Fruit fly (Drosophila melanogaster) Kc167 (cell line): Measurements from ENCODE around the gene mor.

ENCODE experiments used
- Myc ChIP-seq: fragments of >200 bp; optimal IDR thresholded peaks from 2 replicates; lab custom pipeline; 2017; ENCODE audit warnings: missing external identifiers
- Sin3A ChIP-seq: fragments of >200 bp; optimal IDR thresholded peaks from 2 replicates; lab custom pipeline; 2018; ENCODE audit warnings: missing external identifiers
- h ChIP-seq: fragments of >200 bp; optimal IDR thresholded peaks from 3 replicates; lab custom pipeline; 2018; ENCODE audit warnings: missing external identifiers
- psq ChIP-seq: fragments of >200 bp; optimal IDR thresholded peaks from 2 replicates; lab custom pipeline; 2017; ENCODE audit warnings: missing external identifiers

DNA sequence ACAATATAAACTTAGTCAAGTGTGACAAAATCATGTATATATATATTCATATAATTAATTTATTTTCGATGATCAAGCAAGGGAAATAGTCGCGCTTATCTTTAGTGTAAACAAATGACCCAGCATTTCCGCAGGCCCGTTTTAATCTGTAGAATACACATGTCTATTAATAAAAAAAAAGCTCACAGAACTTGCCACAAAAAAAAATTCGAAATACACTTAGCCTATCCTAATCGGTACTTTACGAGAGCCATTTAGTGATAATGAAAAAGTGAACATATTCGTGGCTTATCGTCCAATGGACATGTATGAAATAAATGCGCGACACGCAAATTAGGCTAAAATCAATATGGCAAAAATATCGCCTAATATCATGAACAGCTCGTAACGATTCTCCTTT is 2.5 kb upstream of the mor start:
- no peak for TF ChIP-seq h (lab: Kevin White, UChicago)
- TF ChIP-seq Sin3A (lab: Kevin White, UChicago): no peak
- no peak for TF ChIP-seq psq
- TF ChIP-seq Myc (lab: Kevin White, UChicago): no peak
